Worm (Caenorhabditis elegans): Measurements from ENCODE around the gene idpa-2.

idpa-2 gene

ce11 chrII:8813659-8814058, 21.1 kb upstream of the idpa-2 start (continued):
- TF ChIP-seq saeg-2 (GFP tag; IDR thresholded peaks at IDR 0.05) (no peak), zfp-3 (GFP tag; conservative IDR thresholded peaks at IDR 0.05) (no peak), D1046.2 (GFP tag; IDR thresholded peaks at IDR 0.05) (no peak), daf-16 (GFP tag; optimal IDR thresholded peaks at IDR 0.05) (no peak), daf-16 (tag; optimal IDR thresholded peaks at IDR 0.05) (no peak), unc-62 (GFP tag; optimal IDR thresholded peaks at IDR 0.05 in 1 of 2) (peak in 1 of 2 experiments; percentile 100), unc-62 (tag; optimal IDR thresholded peaks at IDR 0.05) (no peak), T20F7.1 (GFP tag; optimal IDR thresholded peaks at IDR 0.05) (no peak), dmd-9 (GFP tag; IDR thresholded peaks at IDR 0.05) (no peak), ztf-7 (tag; optimal IDR thresholded peaks at IDR 0.05) (no peak), nhr-102 (tag; optimal IDR thresholded peaks at IDR 0.05) (no peak), mdt-29 (GFP tag; IDR thresholded peaks at IDR 0.05) (no peak), ZK546.5 (tag; optimal IDR thresholded peaks at IDR 0.05) (no peak), attf-4 (tag; optimal IDR thresholded peaks at IDR 0.05) (no peak), nhr-77 (tag; optimal IDR thresholded peaks at IDR 0.05) (no peak), Y75B8A.6 (GFP tag; IDR thresholded peaks at IDR 0.05) (no peak), ceh-32 (tag; optimal IDR thresholded peaks at IDR 0.05; ENCODE audit: poor library complexity) (no peak), dpl-1 (GFP tag; optimal IDR thresholded peaks at IDR 0.05) (no peak), lin-39 (tag; optimal IDR thresholded peaks at IDR 0.05) (no peak), lin-13 (GFP tag; optimal IDR thresholded peaks at IDR 0.05) (no peak), lir-3 (tag; optimal IDR thresholded peaks at IDR 0.05) (no peak), php-3 (GFP tag; IDR thresholded peaks at IDR 0.05) (no peak), madf-9 (GFP tag; conservative IDR thresholded peaks at IDR 0.05) (no peak), nhr-28 (tag; optimal IDR thresholded peaks at IDR 0.05) (peak; percentile 90), sdz-12 (GFP tag; optimal IDR thresholded peaks at IDR 0.05) (no peak), lim-7 (GFP tag; IDR thresholded peaks at IDR 0.05) (no peak), nhr-111 (GFP tag; optimal IDR thresholded peaks at IDR 0.05) (no peak)

- no peak for TF ChIP-seq saeg-2 (GFP tag; IDR thresholded peaks at IDR 0.05)
- no peak for TF ChIP-seq dmd-9 (GFP tag; IDR thresholded peaks at IDR 0.05)
- TF ChIP-seq snpc-4 (tag; optimal IDR thresholded peaks at IDR 0.05), result no peak
- no peak for TF ChIP-seq nhr-42 (GFP tag; IDR thresholded peaks at IDR 0.05)
- no peak for TF ChIP-seq nhr-77 (tag; optimal IDR thresholded peaks at IDR 0.05)
- 0 out of 2 replicates have a peak, but pooled peaks have one; percentile 26 for TF ChIP-seq snpc-1.2 (GFP tag; IDR thresholded peaks at IDR 0.05)
- TF ChIP-seq nhr-28 (tag; optimal IDR thresholded peaks at IDR 0.05), result peak; percentile 29
- TF ChIP-seq Y105C5A.15 (GFP tag; IDR thresholded peaks at IDR 0.05), result no peak
- peak; percentile 12 for TF ChIP-seq T26A8.4 (GFP tag; IDR thresholded peaks at IDR 0.05)
- no peak for TF ChIP-seq T20F7.1 (GFP tag; optimal IDR thresholded peaks at IDR 0.05)
- peak in 1 of 2 experiments; percentile 91 for TF ChIP-seq unc-62 (GFP tag; optimal IDR thresholded peaks at IDR 0.05 in 1 of 2)
- no peak for TF ChIP-seq unc-62 (tag; optimal IDR thresholded peaks at IDR 0.05)
These were observed 19.8 kb upstream of the idpa-2 start for ce11 chrII:8812346-8812745.

ce11 chrII:8811825-8812224, 19.3 kb upstream of the idpa-2 start:
- TF ChIP-seq dmd-8 (GFP tag; IDR thresholded peaks at IDR 0.05), result no peak
- no peak for TF ChIP-seq lin-1 (GFP tag; IDR thresholded peaks at IDR 0.05)
- no peak for TF ChIP-seq cey-2 (tag; optimal IDR thresholded peaks at IDR 0.05; ENCODE audit: borderline replicate concordance, insufficient read depth)
- TF ChIP-seq T26A8.4 (GFP tag; IDR thresholded peaks at IDR 0.05), result peak; percentile 70; the same call in 1 of the 2 replicates
- TF ChIP-seq nhr-77 (tag; optimal IDR thresholded peaks at IDR 0.05), result no peak
- TF ChIP-seq nhr-28 (tag; optimal IDR thresholded peaks at IDR 0.05), result peak; percentile 51

- TF ChIP-seq lin-39 (tag; optimal IDR thresholded peaks at IDR 0.05) (no peak), egl-27 (tag; optimal IDR thresholded peaks at IDR 0.05) (no peak), ZK546.5 (tag; optimal IDR thresholded peaks at IDR 0.05) (no peak), lsy-2 (tag; optimal IDR thresholded peaks at IDR 0.05) (peak in 1 of 2 experiments; percentile 75), pha-4 (GFP tag; IDR thresholded peaks at IDR 0.05) (no peak), pha-4 (tag; optimal IDR thresholded peaks at IDR 0.05) (peak; percentile 75), dve-1 (tag; optimal IDR thresholded peaks at IDR 0.05; ENCODE audit: insufficient read depth) (peak; percentile 11), daf-16 (GFP tag; optimal IDR thresholded peaks at IDR 0.05) (no peak), daf-16 (tag; optimal IDR thresholded peaks at IDR 0.05) (peak; percentile 30), T20F7.1 (GFP tag; optimal IDR thresholded peaks at IDR 0.05) (peak; percentile 33), mes-2 (tag; optimal IDR thresholded peaks at IDR 0.05; ENCODE audit: poor library complexity, severe bottlenecking) (peak; percentile 26), dpl-1 (GFP tag; optimal IDR thresholded peaks at IDR 0.05) (peak; percentile 27), unc-39 (tag; optimal IDR thresholded peaks at IDR 0.05) (no peak), mxl-2 (GFP tag; conservative IDR thresholded peaks at IDR 0.05) (no peak), hif-1 (tag; optimal IDR thresholded peaks at IDR 0.05) (peak in 1 of 2 experiments; percentile 7)
These were observed 18.3 kb upstream of the idpa-2 start, which contains the start of the genes F46C5.9 and rer-1 for ce11 chrII:8810679-8811413. F46C5.9 (minus strand) TSS chrII:8810729. rer-1 (plus strand) TSS chrII:8811370.

All from whole organism, L4 larva.